Fruit fly (Drosophila melanogaster): ENCODE results near the gene CheA84a.

CheA84a gene

dm6 chr3R:8233864-8234263, 29.2 kb upstream of the CheA84a start:
- no peak for TF ChIP-seq Dif (GFP tag; optimal IDR thresholded peaks at IDR 0.05; ENCODE audit: partially characterized antibody)
- TF ChIP-seq Jra (GFP tag; optimal IDR thresholded peaks at IDR 0.05), result no peak
- no peak for TF ChIP-seq N (GFP tag; optimal IDR thresholded peaks at IDR 0.05)
- TF ChIP-seq lola (GFP tag; optimal IDR thresholded peaks at IDR 0.05), result no peak
- no peak for TF ChIP-seq h (GFP tag; optimal IDR thresholded peaks at IDR 0.05)
- no peak for TF ChIP-seq usp (GFP tag; optimal IDR thresholded peaks at IDR 0.05)
- TF ChIP-seq br (GFP tag; optimal IDR thresholded peaks at IDR 0.05), result peak; percentile 18
- TF ChIP-seq rgr (GFP tag; optimal IDR thresholded peaks at IDR 0.05), result peak; percentile 41
- TF ChIP-seq pan (optimal IDR thresholded peaks at IDR 0.05), result no peak
- peak; percentile 36 for TF ChIP-seq ey (GFP tag; optimal IDR thresholded peaks at IDR 0.05)
- peak in 1 of 2 experiments; percentile 21 for TF ChIP-seq foxo (GFP tag; optimal IDR thresholded peaks at IDR 0.05)
- TF ChIP-seq dl (GFP tag; optimal IDR thresholded peaks at IDR 0.05; ENCODE audit: insufficient read depth in 1 of 2, partially characterized antibody in 2 of 2), result no peak
- peak; percentile 28 for TF ChIP-seq Hnf4 (GFP tag; optimal IDR thresholded peaks at IDR 0.05)
- TF ChIP-seq woc (GFP tag; optimal IDR thresholded peaks at IDR 0.05), result no peak
- TF ChIP-seq sage (GFP tag; optimal IDR thresholded peaks at IDR 0.05), result no peak
- TF ChIP-seq CrebA (GFP tag; optimal IDR thresholded peaks at IDR 0.05; ENCODE audit: borderline replicate concordance), result no peak

dm6 chr3R:8233370-8233773, 28.7 kb upstream of the CheA84a start, which contains the start of gene PolI:
PolI (plus strand) TSS chr3R:8233507.
- no peak for TF ChIP-seq Hr78 (GFP tag; optimal IDR thresholded peaks at IDR 0.05)
- TF ChIP-seq Hr83 (GFP tag; optimal IDR thresholded peaks at IDR 0.05; ENCODE audit: poor library complexity, severe bottlenecking), result peak; percentile 51
- TF ChIP-seq Myc (optimal IDR thresholded peaks at IDR 0.05), result peak; percentile 90
- TF ChIP-seq foxo (GFP tag; optimal IDR thresholded peaks at IDR 0.05), result peak in 1 of 2 experiments; percentile 34
- peak; percentile 28 for TF ChIP-seq fru (GFP tag; optimal IDR thresholded peaks at IDR 0.05)
- peak; percentile 15 for TF ChIP-seq CG9705 (GFP tag; optimal IDR thresholded peaks at IDR 0.05)
- peak; percentile 31 for TF ChIP-seq Hnf4 (GFP tag; optimal IDR thresholded peaks at IDR 0.05)
- peak; percentile 18 for TF ChIP-seq rgr (GFP tag; optimal IDR thresholded peaks at IDR 0.05)
- no peak for TF ChIP-seq dmrt93B (GFP tag; optimal IDR thresholded peaks at IDR 0.05)
- no peak for TF ChIP-seq br (GFP tag; optimal IDR thresholded peaks at IDR 0.05)
- TF ChIP-seq Rel (GFP tag; optimal IDR thresholded peaks at IDR 0.05), result no peak
- peak; percentile 49 for TF ChIP-seq Rel (tag; optimal IDR thresholded peaks at IDR 0.05)
- TF ChIP-seq dsf (GFP tag; optimal IDR thresholded peaks at IDR 0.05; ENCODE audit: borderline replicate concordance), result no peak
- peak; percentile 67 for TF ChIP-seq sage (GFP tag; optimal IDR thresholded peaks at IDR 0.05)
- peak; percentile 35 for TF ChIP-seq Jra (GFP tag; optimal IDR thresholded peaks at IDR 0.05)
- peak; percentile 45 for TF ChIP-seq h (GFP tag; optimal IDR thresholded peaks at IDR 0.05)
- TF ChIP-seq HLH106 (tag; optimal IDR thresholded peaks at IDR 0.05), result peak; percentile 28
- TF ChIP-seq ey (GFP tag; optimal IDR thresholded peaks at IDR 0.05), result peak; percentile 14
- no peak for TF ChIP-seq Dif (GFP tag; optimal IDR thresholded peaks at IDR 0.05; ENCODE audit: partially characterized antibody)

DNA sequence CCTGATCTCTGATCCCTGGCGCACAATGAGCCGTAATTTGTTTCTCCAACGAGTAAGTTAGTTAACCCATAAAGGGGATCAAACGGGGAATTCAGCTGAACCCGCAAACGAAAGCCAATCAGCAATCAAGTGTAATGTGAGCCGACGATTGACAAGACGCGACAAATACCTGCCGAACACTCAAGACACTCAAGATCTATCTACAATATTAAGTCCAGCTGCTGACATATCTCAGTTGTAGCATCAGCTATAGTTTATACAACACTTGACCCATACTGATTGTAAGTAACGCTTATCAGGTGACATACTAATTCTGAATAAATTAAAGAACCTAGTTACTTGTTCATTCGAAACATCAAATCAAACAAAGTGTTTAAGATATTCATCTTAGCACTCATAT, 22.7 kb upstream of the CheA84a start:
- TF ChIP-seq dsf (GFP tag; optimal IDR thresholded peaks at IDR 0.05; ENCODE audit: borderline replicate concordance) (no peak), Mio (GFP tag; optimal IDR thresholded peaks at IDR 0.05) (no peak), Abd-B (GFP tag; optimal IDR thresholded peaks at IDR 0.05) (no peak), psq (GFP tag; optimal IDR thresholded peaks at IDR 0.05) (no peak), pan (optimal IDR thresholded peaks at IDR 0.05) (no peak)

dm6 chr3R:8225461-8225971, 20.9 kb upstream of the CheA84a start:
- TF ChIP-seq woc (GFP tag; optimal IDR thresholded peaks at IDR 0.05) (no peak), Vsx2 (GFP tag; optimal IDR thresholded peaks at IDR 0.05; ENCODE audit: partially characterized antibody) (no peak), brk (GFP tag; optimal IDR thresholded peaks at IDR 0.05) (no peak), Sp1 (GFP tag; optimal IDR thresholded peaks at IDR 0.05) (no peak), Myc (optimal IDR thresholded peaks at IDR 0.05) (no peak), Hnf4 (GFP tag; optimal IDR thresholded peaks at IDR 0.05) (no peak), pan (optimal IDR thresholded peaks at IDR 0.05) (no peak), CG32264 (GFP tag; optimal IDR thresholded peaks at IDR 0.05) (no peak), GATAd (GFP tag; optimal IDR thresholded peaks at IDR 0.05) (no peak), Abd-B (GFP tag; optimal IDR thresholded peaks at IDR 0.05) (no peak), psq (GFP tag; optimal IDR thresholded peaks at IDR 0.05) (no peak), foxo (GFP tag; optimal IDR thresholded peaks at IDR 0.05) (no peak), rgr (GFP tag; optimal IDR thresholded peaks at IDR 0.05) (no peak), sage (GFP tag; optimal IDR thresholded peaks at IDR 0.05) (no peak), Dfd (GFP tag; optimal IDR thresholded peaks at IDR 0.05) (no peak), Hr83 (GFP tag; optimal IDR thresholded peaks at IDR 0.05; ENCODE audit: poor library complexity, severe bottlenecking) (no peak), br (GFP tag; optimal IDR thresholded peaks at IDR 0.05) (no peak), OdsH (GFP tag; optimal IDR thresholded peaks at IDR 0.05) (no peak)

All from whole organism, wandering third instar larva.